Worm (Caenorhabditis elegans): ENCODE measurements around the gene set-23.
A peak's percentile ranks its signal among the peaks of the same experiment; 100 is the strongest.

The set-23 gene

DNA sequence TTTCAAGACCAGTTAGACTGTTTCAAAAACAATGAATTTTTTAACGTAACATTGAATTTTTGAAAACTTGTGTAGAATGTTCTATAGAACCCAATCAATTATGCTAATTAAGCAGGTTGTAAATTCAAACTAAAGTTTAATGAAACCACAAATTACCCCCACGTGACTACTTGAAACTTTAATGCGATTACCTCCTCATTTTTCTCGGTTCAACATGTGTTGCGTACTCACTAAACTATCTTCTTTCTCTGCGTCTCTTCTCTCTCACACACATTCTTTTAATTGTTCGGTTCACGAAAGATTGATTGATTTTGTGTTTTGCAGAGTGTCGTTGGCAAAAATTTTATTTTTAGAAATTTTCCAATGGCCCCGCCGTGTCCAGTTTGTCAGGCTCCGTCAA, 22.3 kb downstream of the set-23 start, which contains the start of gene nhr-87:
Gene nhr-87, plus strand, starts transcription at position 318 of the 400 bp plus-strand sequence.
- TF ChIP-seq alr-1 (tag; optimal IDR thresholded peaks at IDR 0.05) (no peak), ama-1 (optimal IDR thresholded peaks at IDR 0.05) (no peak), sma-9 (GFP tag; optimal IDR thresholded peaks at IDR 0.05) (peak; percentile 86), sma-9 (tag; optimal IDR thresholded peaks at IDR 0.05) (no peak), ztf-1 (GFP tag; conservative IDR thresholded peaks at IDR 0.05) (no peak), lsy-2 (tag; optimal IDR thresholded peaks at IDR 0.05) (peak in 1 of 2 experiments; percentile 50), unc-39 (tag; optimal IDR thresholded peaks at IDR 0.05) (no peak), mab-5 (tag; optimal IDR thresholded peaks at IDR 0.05) (peak; percentile 29), nhr-237 (tag; optimal IDR thresholded peaks at IDR 0.05) (no peak), nhr-25 (tag; optimal IDR thresholded peaks at IDR 0.05) (peak; percentile 78), sem-4 (tag; optimal IDR thresholded peaks at IDR 0.05) (peak; percentile 51), unc-55 (GFP tag; optimal IDR thresholded peaks at IDR 0.05) (no peak), gmeb-1 (tag; optimal IDR thresholded peaks at IDR 0.05) (peak; percentile 29), unc-62 (GFP tag; optimal IDR thresholded peaks at IDR 0.05) (no peak), zag-1 (tag; optimal IDR thresholded peaks at IDR 0.05) (no peak), F13H6.1 (tag; optimal IDR thresholded peaks at IDR 0.05) (peak; percentile 31), nhr-23 (tag; optimal IDR thresholded peaks at IDR 0.05) (no peak), C34F6.9 (tag; optimal IDR thresholded peaks at IDR 0.05) (peak; percentile 69), nhr-6 (tag; optimal IDR thresholded peaks at IDR 0.05) (peak; percentile 22), crh-2 (tag; optimal IDR thresholded peaks at IDR 0.05) (peak; percentile 47), nhr-129 (tag; optimal IDR thresholded peaks at IDR 0.05) (peak; percentile 18), nhr-11 (tag; optimal IDR thresholded peaks at IDR 0.05) (no peak)

DNA sequence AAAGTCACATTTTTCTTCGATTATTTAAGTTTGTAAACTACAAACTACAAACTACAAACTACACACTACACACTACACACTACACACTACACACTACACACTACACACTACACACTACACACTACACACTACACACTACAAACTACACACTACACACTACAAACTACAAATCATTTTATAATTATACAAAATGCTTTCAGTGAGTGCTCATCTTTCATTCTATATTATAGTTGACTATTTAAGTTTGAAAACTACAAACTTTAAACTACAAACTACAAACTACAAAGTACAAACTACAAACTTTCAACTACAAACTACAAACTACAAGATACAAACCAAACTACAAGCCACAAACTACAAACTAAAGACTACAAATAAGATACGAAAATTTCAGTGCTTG, 23.0 kb downstream of the set-23 start:
- TF ChIP-seq lin-13 (GFP tag; optimal IDR thresholded peaks at IDR 0.05) (no peak), gmeb-1 (tag; optimal IDR thresholded peaks at IDR 0.05) (no peak), sma-3 (GFP tag; optimal IDR thresholded peaks at IDR 0.05) (no peak), nhr-10 (tag; optimal IDR thresholded peaks at IDR 0.05) (no peak)

DNA sequence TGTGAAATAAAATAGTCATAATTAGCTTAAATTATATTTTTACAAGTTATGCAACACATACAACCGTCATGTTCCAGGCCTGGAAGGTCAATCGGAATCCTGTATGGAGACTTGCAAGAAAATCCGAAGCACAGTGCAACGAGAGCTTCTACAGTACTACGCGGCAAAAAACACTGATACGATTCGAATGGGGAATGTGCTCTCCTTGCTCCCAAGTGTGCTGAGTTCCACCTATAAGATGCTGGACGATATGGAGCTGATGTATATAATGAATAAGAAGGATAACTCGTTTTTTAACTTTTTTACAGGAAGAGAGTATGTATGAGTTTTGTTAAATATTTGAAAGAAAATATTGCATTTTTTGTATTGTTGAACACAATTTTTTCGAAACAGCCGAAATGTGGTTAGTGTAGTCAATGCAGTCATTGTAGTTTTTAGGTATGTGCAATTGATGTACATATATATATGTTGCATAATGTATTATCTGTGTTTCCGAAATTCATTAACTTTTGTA, 24.9 kb downstream of the set-23 start, which contains the start of gene nhr-146:
Gene nhr-146, plus strand, starts transcription at position 464 of the 514 bp plus-strand sequence.
- TF ChIP-seq nhr-77 (tag; optimal IDR thresholded peaks at IDR 0.05) = no peak

DNA sequence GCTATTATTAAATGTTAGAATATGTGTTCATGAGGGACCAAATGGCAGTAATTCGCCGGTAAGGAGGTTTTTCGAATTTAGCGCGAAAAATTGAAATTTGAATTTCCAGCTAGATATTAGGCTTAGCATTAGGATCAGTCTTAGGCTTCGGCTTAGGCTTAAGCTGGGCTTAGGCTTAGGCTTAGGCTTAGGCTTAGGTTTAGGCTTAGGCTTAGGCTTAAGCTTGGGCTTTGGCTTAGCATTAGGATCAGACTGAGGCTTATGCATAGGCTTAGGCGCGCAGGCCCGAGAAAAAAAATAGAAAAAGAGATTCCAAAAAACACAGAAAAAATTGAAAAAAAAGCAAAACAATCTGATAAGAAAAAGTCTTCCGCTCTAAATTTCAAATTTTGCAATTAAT, 26.8 kb downstream of the set-23 start:
- TF ChIP-seq F13H6.1 (tag; optimal IDR thresholded peaks at IDR 0.05) (no peak), nhr-23 (tag; optimal IDR thresholded peaks at IDR 0.05) (no peak), unc-62 (GFP tag; optimal IDR thresholded peaks at IDR 0.05) (no peak), Y55F3AM.14 (GFP tag; optimal IDR thresholded peaks at IDR 0.05) (no peak), lin-39 (tag; optimal IDR thresholded peaks at IDR 0.05) (no peak), nhr-10 (tag; optimal IDR thresholded peaks at IDR 0.05) (no peak), nhr-11 (tag; optimal IDR thresholded peaks at IDR 0.05) (no peak), sem-4 (tag; optimal IDR thresholded peaks at IDR 0.05) (no peak), mdl-1 (tag; optimal IDR thresholded peaks at IDR 0.05) (no peak)

DNA sequence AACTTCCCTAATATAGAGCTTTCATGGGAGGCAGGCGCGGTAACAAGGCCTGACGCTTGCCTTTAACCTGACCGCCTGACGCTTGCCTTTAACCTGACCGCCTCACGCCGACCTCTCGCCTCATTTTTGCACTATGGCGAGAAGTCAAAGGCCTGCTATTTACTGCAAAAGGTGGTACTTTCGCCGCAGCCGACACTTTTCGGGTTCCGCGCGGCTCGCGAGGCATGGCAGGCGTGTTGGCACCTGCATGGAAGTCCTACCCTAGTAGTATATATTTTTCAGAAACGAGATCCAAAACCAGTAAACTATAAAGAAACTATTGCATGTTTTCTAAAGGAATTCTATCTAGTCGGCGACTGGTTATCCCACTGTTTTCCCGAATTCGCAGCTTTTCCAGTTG, 27.3 kb downstream of the set-23 start:
- TF ChIP-seq elt-3 (tag; optimal IDR thresholded peaks at IDR 0.05) (no peak), ceh-82 (tag; optimal IDR thresholded peaks at IDR 0.05) (no peak), nhr-77 (tag; optimal IDR thresholded peaks at IDR 0.05) (no peak), unc-55 (GFP tag; optimal IDR thresholded peaks at IDR 0.05) (no peak), nhr-129 (tag; optimal IDR thresholded peaks at IDR 0.05) (no peak), ZK546.5 (tag; optimal IDR thresholded peaks at IDR 0.05) (no peak), nhr-12 (tag; optimal IDR thresholded peaks at IDR 0.05) (no peak), ama-1 (optimal IDR thresholded peaks at IDR 0.05) (no peak), ztf-4 (tag; optimal IDR thresholded peaks at IDR 0.05) (no peak), lin-11 (tag; optimal IDR thresholded peaks at IDR 0.05) (no peak), nhr-10 (tag; optimal IDR thresholded peaks at IDR 0.05) (no peak), alr-1 (tag; optimal IDR thresholded peaks at IDR 0.05) (no peak)

Measured in whole organism, L2 larva.